Fruit fly (Drosophila melanogaster) ovary, adult (tissue): ENCODE results near the gene CG14857.
A peak's percentile ranks its signal among the peaks of the same experiment; 100 is the strongest.

Source experiments
- CG17801 ChIP-seq: fragments of 200-800 bp; optimal IDR thresholded peaks from 2 replicates; lab custom pipeline; 2019; ENCODE audit warnings: missing biosample characterization, mild to moderate bottlenecking, missing genetic modification characterization, moderate library complexity; ENCODE audit not compliant: partially characterized antibody

CG14857 gene

DNA sequence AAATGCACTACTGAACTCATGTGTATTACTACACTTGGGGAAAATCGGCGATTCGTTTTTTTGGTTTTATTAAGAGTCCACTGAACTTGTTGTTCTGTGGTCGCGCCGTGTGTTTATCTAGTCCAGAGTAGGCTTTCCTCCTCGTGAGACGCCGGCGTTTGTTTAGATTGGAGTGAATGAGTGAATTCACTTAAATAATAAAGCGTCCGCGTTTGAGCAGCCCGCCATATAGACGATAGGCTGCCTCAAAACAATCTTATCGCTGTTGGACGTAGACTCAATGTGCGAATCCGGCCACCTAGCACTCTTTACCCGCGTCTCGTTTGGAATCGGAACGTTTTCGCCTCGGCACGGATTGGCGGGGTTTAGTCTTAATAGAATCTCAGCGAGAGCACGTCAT is at the start of gene CG14857:
CG14857 (plus strand) TSS at position 367 of the 400 bp plus-strand sequence.
- no peak for TF ChIP-seq CG17801 (GFP tag; lab: Kevin White, UChicago)

DNA sequence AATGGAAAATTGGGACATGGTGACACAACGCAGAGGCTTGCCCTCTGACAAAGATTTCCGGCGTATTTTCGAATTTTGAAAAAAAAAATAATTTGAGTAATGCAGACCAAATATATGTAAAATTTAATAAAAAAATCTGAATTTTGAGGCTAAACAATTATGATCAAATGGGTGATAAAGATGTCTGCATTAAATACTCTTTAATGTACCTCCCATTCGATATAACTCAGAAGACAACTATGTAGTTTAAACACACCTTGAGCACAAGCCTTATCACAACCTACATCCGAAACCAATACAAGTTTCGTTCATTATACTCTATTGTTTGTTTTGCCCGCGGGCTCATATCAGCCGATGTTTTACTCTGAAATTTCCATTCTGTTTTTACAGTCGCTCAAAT is 47.2 kb upstream of the CG14857 start, which contains the start of gene CG7362:
CG7362 (minus strand) TSS at position 101 of the 400 bp plus-strand sequence.
- TF ChIP-seq CG17801 (GFP tag; lab: Kevin White, UChicago), result no peak

DNA sequence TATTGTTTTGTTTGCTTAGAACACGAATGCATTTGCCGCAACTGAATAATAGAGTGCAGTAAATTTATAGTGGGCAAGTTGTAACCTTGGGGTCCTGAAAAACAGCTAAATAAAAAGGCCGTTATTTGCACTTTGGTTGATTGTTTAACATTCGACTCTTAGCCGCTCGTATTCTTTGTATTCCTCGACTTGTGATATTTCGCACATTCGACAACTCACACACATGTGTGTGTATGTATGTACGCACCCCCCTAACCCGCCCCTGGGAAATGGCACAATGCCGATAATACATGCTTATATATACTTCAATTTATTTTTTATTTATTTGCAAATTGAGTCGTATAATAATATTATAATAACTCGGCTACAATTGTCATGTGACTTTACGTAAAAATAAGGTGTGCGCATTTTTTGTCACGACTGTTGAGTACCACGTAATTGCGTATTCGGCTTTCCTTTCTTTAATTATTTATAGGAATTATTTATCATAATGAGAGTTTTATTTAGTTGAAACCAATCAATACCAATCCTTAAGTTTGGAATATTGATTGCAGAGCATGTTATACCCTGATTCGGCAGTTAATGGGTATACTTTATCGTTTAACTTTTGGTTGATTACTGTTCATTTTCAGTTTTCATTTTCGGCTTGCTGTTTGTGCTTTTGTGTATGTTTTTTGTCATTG is 46.6 kb upstream of the CG14857 start:
- peak; percentile 92 for TF ChIP-seq CG17801 (GFP tag; lab: Kevin White, UChicago)

DNA sequence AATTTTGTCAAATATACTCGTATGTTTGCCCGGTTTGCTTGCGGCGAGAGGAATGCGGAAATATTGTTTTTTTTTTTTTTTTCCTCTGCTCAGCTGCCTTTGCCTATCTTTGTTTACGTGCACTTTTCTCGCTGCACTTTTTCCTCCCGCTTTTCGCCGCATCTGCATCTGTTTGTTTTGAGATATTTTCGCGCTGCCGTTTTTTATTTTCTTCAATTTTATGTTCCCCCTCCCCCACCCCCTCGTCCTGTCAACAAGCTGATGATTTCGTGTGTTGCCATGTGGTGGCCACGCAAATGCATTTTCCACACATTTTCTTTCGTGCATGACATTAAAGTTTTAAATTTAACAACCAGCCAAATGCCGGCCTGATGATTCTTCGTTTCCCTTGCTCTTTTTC is 45.5 kb upstream of the CG14857 start:
- no peak for TF ChIP-seq CG17801 (GFP tag; lab: Kevin White, UChicago)

DNA sequence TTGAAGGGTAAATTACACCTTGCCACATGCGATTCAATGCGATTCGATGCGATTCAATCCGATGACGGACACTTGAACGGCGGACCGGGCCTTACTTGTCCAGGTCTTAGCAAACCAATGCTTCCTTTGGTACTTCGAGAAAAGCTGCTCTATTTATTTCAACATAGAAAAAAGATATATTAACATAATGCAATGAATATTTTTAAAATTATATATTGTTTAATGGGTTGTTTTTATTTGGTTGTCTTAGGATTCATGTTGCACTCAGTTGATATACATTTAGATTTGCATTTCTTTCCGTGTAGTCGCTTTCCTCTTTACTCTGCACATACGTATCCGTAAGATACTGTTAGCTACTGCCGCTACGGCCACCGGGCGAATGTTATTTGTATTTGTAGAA is 43.2 kb upstream of the CG14857 start:
- TF ChIP-seq CG17801 (GFP tag; lab: Kevin White, UChicago), result no peak

DNA sequence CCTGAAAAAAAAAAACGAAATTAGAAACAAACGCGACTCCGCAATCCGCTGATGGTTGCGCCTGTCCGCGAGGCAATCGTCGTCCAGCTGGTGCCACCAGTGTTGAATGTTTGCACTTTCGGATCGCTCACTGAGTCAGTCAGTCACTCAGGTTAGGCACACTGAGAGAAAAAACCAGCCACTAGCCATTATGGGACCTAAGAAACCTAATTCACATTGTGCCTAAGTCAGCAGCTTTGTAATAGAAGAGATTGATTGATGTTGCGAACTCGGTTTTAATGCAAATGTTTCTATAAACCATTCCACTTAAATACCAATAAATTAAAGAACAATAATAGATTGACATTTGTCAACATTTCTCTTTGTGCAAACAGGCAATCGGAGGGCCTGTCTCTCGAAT is 40.5 kb upstream of the CG14857 start:
- no peak for TF ChIP-seq CG17801 (GFP tag; lab: Kevin White, UChicago)

DNA sequence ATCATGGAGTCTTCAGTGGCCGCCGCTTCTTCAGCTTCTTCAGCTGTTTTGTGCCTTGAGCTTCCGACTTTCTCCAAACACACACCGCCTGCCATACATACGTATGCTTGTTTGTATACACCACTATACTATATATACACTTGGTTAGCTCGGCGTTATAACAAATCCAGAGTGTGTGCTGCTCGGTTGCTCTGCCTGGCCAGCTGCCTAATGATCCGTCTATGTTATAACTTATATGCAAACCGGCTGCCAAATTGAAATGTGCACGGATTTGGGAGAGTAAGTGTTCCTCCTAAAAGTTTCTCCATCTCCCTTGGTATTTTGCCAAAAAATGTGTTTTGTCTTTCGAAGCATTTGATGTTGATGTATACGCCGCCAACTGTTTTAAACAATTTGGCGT is 38.1 kb upstream of the CG14857 start:
- no peak for TF ChIP-seq CG17801 (GFP tag; lab: Kevin White, UChicago)

DNA sequence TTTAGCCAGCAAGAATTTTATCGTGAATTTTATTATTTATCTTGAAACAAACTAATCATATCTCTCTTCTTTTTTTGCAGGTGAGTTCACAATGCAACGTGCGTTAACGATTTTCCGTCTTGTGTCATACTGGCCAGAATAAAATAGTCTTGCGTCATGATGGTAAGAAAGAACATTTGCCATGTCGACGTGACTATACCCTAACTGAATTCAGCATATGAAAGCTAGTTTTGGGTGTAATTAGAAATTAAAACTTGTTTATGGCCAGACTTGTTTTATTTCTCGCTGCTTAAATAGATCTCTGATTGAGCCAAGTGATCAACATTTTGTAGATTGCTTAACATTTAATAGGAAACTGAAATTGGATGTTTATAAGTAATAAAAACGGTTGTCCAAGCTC is 37.4 kb upstream of the CG14857 start:
- no peak for TF ChIP-seq CG17801 (GFP tag; lab: Kevin White, UChicago)

DNA sequence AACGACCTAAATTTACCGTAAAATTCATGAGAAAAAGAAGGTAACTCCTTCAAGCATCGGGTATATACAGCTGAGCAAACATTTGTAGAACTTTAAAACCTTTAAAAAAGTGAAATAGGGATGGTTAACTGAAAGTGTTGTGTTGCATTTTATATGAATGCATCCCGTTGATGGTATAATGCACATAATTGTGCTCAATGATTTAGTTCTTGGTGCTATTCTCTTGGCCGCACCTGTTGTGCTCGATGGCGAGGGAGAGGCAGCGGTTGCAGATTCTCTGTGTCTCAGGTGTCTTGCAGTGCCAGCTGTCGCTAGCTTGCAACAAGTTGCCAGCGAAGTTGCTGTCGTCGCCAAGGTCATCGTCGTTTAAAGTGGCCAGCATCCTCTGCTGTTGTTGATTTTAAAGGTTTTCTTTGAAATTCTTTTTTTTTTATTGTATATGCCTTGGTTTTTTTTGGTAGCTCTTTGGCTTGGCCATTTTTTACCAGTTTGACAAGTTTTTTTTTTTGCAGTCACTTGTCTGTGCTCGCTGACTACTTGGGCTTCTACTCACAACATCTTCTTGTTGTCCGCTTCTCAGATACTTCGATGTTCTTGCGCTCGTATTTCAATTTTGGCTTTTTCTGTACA is 36.1 kb upstream of the CG14857 start:
- TF ChIP-seq CG17801 (GFP tag; lab: Kevin White, UChicago), result no peak

DNA sequence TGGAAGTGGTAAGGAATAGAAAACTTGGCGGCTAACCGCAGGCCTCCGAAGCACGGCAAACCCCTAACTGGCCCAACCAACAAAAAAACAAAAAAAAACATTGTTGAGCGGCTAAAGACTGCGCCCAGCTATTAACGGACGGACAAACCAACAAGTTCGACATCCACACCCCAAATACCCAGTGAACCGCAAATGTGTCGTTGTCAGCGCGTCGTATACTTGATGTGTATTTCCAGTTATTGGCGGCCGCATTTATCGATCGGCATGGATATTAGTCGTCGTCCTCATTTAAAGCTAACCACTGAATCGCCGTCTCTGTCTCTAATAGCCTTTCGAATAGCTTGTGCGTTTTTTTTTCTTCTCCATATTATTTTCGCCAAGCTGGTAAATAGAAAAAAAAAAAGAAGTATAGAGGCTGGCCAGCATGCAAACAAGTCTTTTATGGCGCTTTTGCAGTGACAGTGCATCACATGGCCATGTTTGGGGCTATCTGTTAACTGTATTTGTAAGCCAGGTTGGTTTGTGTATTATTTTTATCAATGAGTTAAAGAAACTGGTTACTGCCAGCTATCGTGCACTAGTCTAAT is 35.0 kb upstream of the CG14857 start:
- TF ChIP-seq CG17801 (GFP tag; lab: Kevin White, UChicago), result no peak

DNA sequence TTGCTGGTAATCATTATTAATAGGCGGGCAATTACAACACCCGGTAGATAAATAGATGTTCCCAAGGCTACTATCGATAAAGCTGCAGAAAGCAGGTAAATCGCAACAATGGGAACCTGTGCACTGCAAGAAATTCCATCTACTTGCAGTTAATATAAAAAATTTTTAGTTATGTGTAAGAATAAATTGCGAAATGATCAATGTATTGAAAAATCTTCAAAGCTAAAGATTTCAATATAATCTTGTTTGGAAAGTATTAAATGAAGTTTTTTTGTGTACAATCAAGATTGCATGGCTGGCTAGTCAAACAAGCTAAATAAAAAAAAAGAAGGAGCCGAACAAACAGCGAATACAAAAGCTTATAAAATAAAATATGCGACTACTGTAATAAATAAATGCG is 26.2 kb upstream of the CG14857 start:
- no peak for TF ChIP-seq CG17801 (GFP tag; lab: Kevin White, UChicago)

DNA sequence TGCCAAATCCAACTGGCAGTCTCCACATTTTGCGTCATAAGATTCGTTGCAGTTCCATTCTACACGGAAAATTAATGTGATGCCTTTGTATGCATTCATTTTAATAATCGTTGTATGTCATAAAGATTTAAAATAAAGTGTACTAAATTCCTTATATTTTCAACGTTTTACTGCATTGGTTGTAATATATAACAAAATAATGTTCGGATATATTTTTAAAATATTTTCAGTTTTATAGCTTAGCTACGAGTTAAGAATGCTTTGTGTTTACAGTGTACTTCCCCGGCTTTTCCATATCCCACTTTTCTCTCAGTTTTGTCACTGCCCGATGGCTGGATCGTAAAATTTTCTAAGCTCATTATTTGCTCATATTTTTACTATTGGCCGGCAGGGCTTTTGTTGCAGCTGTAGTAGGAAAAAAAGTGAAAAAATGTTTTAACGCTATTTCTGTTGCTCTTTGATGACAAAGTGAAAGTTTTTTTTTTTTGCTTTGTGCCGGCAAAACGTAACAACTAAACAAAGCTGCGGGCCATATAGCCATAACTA is 21.8 kb upstream of the CG14857 start:
- no peak for TF ChIP-seq CG17801 (GFP tag; lab: Kevin White, UChicago)

DNA sequence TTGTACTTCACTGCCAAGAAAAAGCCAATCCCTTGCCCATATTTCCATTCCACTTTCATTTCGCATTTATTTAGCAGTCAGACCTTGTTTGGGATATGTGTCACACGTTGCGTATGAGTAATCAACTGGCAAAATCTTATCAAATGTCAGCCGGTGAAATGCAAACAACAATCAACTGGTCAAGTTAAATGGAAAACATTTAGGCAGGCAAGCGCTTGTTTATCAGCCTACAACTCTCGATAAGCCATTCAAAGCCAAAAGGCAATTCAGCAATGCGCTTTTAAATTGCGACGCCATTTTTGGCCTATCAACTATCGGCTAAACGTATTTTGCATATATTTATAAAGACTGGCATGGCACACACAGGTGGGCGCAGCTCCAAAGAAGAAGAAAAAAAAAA is 20.8 kb upstream of the CG14857 start:
- TF ChIP-seq CG17801 (GFP tag; lab: Kevin White, UChicago), result no peak

DNA sequence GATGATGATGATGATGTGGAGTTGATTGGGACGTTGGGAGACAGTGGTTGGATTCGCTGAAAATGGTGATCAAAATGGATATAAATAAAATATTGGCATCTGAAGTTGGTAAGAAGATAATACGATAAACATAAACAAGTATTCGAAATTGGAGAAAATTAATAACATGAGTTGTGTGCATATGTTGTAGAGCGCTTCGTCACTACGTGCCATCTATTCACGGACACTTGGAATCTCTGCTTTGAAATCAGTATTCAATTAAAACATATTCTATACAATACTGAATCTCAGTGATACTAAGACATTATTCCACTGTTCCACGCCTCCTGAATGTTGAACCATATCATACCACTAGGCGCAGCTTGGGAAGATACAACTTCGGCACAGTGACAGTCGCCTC is 16.2 kb upstream of the CG14857 start:
- no peak for TF ChIP-seq CG17801 (GFP tag; lab: Kevin White, UChicago)

DNA sequence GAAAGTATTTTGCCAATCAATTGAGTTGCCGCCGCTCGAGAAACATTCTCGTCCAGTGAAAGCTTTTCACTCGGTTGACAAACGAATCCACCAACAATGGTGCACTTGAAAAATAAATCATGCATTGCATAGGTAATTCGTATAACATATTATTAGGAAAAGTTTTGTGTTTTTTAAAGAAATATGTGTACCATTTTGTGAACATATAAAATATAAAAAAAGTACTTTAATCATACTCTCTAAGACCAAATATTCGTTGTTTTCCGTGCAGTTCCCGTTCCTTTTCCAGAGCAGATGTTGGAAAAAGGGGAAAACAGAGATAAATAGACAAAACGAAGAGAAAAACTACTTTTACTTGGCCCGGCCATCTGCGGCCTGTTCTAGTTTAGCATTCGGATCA is 14.9 kb upstream of the CG14857 start:
- TF ChIP-seq CG17801 (GFP tag; lab: Kevin White, UChicago), result no peak

DNA sequence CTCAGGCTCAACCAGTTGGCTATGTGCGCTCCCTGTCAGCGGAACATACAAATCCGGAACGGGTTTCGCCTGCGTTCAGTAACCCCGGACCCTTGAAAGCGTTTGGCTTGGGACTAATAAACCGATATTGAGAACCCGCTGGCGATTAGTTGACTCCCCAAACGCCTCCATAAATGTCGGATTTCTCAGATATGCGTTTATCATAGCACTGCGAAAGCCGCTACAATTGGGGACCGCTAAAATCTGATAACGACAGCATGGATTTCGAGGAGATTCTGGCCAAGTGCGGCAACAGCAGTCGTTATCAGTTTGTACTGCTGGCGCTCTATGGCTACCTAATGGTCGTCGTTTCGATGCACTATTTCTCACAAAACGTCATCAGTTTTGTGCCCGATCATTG is 5.3 kb upstream of the CG14857 start, which contains the start of gene CG14855:
CG14855 (plus strand) TSS at position 12 of the 400 bp plus-strand sequence.
- no peak for TF ChIP-seq CG17801 (GFP tag; lab: Kevin White, UChicago)
